Fruit fly (Drosophila melanogaster) whole organism, prepupa: ENCODE results near the gene CheA29a.

ENCODE experiments used
- Blimp-1 ChIP-seq: fragments of 200-800 bp; sonication (Bioruptor generic); optimal IDR thresholded peaks from 3 replicates; lab custom pipeline; 2017; ENCODE audit warnings: missing biosample characterization, missing genetic modification characterization, mild to moderate bottlenecking, moderate library complexity, missing genetic modification reagents
- CG10631 ChIP-seq: fragments of 200-800 bp; sonication (Bioruptor generic); optimal IDR thresholded peaks from 2 replicates; lab custom pipeline; 2016; ENCODE audit warnings: missing biosample characterization, missing genetic modification characterization
- CG11294 ChIP-seq: fragments of 200-800 bp; sonication (Bioruptor generic); IDR thresholded peaks from 2 replicates; pipeline ENCODE4 v1.3.6; 2022; ENCODE audit warnings: missing biosample characterization, missing genetic modification characterization
- CG11762 ChIP-seq: fragments of 200-800 bp; sonication (Bioruptor generic); optimal IDR thresholded peaks from 3 replicates; lab custom pipeline; 2016; ENCODE audit warnings: missing biosample characterization, missing genetic modification characterization; ENCODE audit not compliant: insufficient read depth
- CG15336 ChIP-seq: fragments of 200-800 bp; sonication (Bioruptor generic); IDR thresholded peaks from 2 replicates; pipeline ENCODE4 v1.3.6; 2022; ENCODE audit warnings: missing biosample characterization, missing genetic modification characterization
- CG1621 ChIP-seq: fragments of 200-800 bp; sonication (Bioruptor generic); optimal IDR thresholded peaks from 3 replicates; lab custom pipeline; 2018; ENCODE audit warnings: missing biosample characterization, mild to moderate bottlenecking, missing genetic modification characterization
- CG16779 ChIP-seq: fragments of 200-800 bp; sonication (Bioruptor generic); optimal IDR thresholded peaks from 3 replicates; lab custom pipeline; 2017; ENCODE audit warnings: missing biosample characterization, mild to moderate bottlenecking, missing genetic modification characterization
- CG31627 ChIP-seq: fragments of 200-800 bp; sonication (Bioruptor generic); optimal IDR thresholded peaks from 3 replicates; lab custom pipeline; 2016; ENCODE audit warnings: missing biosample characterization, missing genetic modification characterization
- CG32006 ChIP-seq: fragments of 200-800 bp; sonication (Bioruptor generic); optimal IDR thresholded peaks from 3 replicates; lab custom pipeline; 2017; ENCODE audit warnings: missing biosample characterization, mild to moderate bottlenecking, missing genetic modification characterization
- CG3919 ChIP-seq: fragments of 200-800 bp; sonication (Bioruptor generic); optimal IDR thresholded peaks from 3 replicates; lab custom pipeline; 2016; ENCODE audit warnings: missing biosample characterization, missing genetic modification characterization
- CG6163 ChIP-seq: fragments of 200-800 bp; sonication (Bioruptor generic); IDR thresholded peaks from 3 replicates; pipeline ENCODE4 v1.3.6; 2022; ENCODE audit warnings: missing biosample characterization, missing genetic modification characterization
- CG6792 ChIP-seq: fragments of 200-800 bp; sonication (Bioruptor generic); optimal IDR thresholded peaks from 3 replicates; lab custom pipeline; 2016; ENCODE audit warnings: missing biosample characterization, missing genetic modification characterization
- CG6808 ChIP-seq: fragments of 200-800 bp; sonication (Bioruptor generic); optimal IDR thresholded peaks from 3 replicates; lab custom pipeline; 2017; ENCODE audit warnings: missing biosample characterization, missing genetic modification characterization, mild to moderate bottlenecking, moderate library complexity, missing genetic modification reagents
- CG6854 ChIP-seq: fragments of 200-800 bp; sonication (Bioruptor generic); optimal IDR thresholded peaks from 2 replicates; lab custom pipeline; 2017; ENCODE audit warnings: missing biosample characterization, mild to moderate bottlenecking, missing genetic modification characterization
- CG8119 ChIP-seq: fragments of 200-800 bp; sonication (Bioruptor generic); IDR thresholded peaks from 3 replicates; pipeline ENCODE4 v1.3.6; 2022; ENCODE audit warnings: missing biosample characterization, missing genetic modification characterization
- CG8632 ChIP-seq: fragments of 200-800 bp; sonication (Bioruptor generic); optimal IDR thresholded peaks from 3 replicates; lab custom pipeline; 2016; ENCODE audit warnings: missing biosample characterization, missing genetic modification characterization
- Eip78C ChIP-seq: fragments of 200-800 bp; sonication (Bioruptor generic); peaks from one replicate; lab custom pipeline; 2016; ENCODE audit warnings: missing biosample characterization, missing genetic modification characterization
- Ets21C ChIP-seq: fragments of 200-800 bp; sonication (Bioruptor generic); optimal IDR thresholded peaks from 3 replicates; lab custom pipeline; 2016; ENCODE audit warnings: missing biosample characterization, missing genetic modification characterization
- Ets96B ChIP-seq: fragments of 200-800 bp; optimal IDR thresholded peaks from 2 replicates; lab custom pipeline; 2019; ENCODE audit warnings: missing biosample characterization, mild to moderate bottlenecking, missing genetic modification characterization, moderate library complexity
- Hr38 ChIP-seq: sonication (Bioruptor generic); optimal IDR thresholded peaks from 2 replicates; lab custom pipeline; 2016; ENCODE audit warnings: missing biosample characterization, missing genetic modification characterization
- Hr4 ChIP-seq: fragments of 200-800 bp; sonication (Bioruptor generic); optimal IDR thresholded peaks from 3 replicates; lab custom pipeline; 2016; ENCODE audit warnings: missing biosample characterization, missing genetic modification characterization
- Met ChIP-seq: fragments of 200-800 bp; sonication (Bioruptor generic); optimal IDR thresholded peaks from 3 replicates; lab custom pipeline; 2016; ENCODE audit warnings: missing biosample characterization, missing genetic modification characterization
- Smox ChIP-seq: fragments of 200-800 bp; sonication (Bioruptor generic); optimal IDR thresholded peaks from 3 replicates; lab custom pipeline; 2016; ENCODE audit warnings: missing biosample characterization, missing genetic modification characterization
- Sox14 ChIP-seq: fragments of 200-800 bp; sonication (Bioruptor generic); optimal IDR thresholded peaks from 3 replicates; lab custom pipeline; 2016; ENCODE audit warnings: missing biosample characterization, missing genetic modification characterization
- cyc ChIP-seq: fragments of 200-800 bp; sonication (Bioruptor generic); optimal IDR thresholded peaks from 3 replicates; lab custom pipeline; 2016; ENCODE audit warnings: missing biosample characterization, missing genetic modification characterization
- dac ChIP-seq: fragments of 200-800 bp; sonication (Bioruptor generic); optimal IDR thresholded peaks from 2 replicates; lab custom pipeline; 2017; ENCODE audit warnings: missing biosample characterization, mild to moderate bottlenecking, missing genetic modification characterization
- dsx ChIP-seq: fragments of 200-800 bp; optimal IDR thresholded peaks from 3 replicates; lab custom pipeline; 2019; ENCODE audit warnings: missing biosample characterization, mild to moderate bottlenecking, missing genetic modification characterization, moderate library complexity; ENCODE audit not compliant: poor library complexity, severe bottlenecking
- esn ChIP-seq: fragments of 200-800 bp; sonication (Bioruptor generic); optimal IDR thresholded peaks from 2 replicates; lab custom pipeline; 2016; ENCODE audit warnings: missing biosample characterization, mild to moderate bottlenecking, missing genetic modification characterization, moderate library complexity
- fd85E ChIP-seq: fragments of 200-800 bp; sonication (Bioruptor generic); optimal IDR thresholded peaks from 3 replicates; lab custom pipeline; 2016; ENCODE audit warnings: missing biosample characterization, missing genetic modification characterization
- fkh ChIP-seq: fragments of 200-800 bp; sonication (Bioruptor generic); optimal IDR thresholded peaks from 3 replicates; lab custom pipeline; 2017; ENCODE audit warnings: missing biosample characterization, mild to moderate bottlenecking, missing genetic modification characterization, moderate library complexity
- lz ChIP-seq: fragments of 200-800 bp; sonication (Bioruptor generic); optimal IDR thresholded peaks from 3 replicates; lab custom pipeline; 2016; ENCODE audit warnings: missing biosample characterization, missing genetic modification characterization
- pdm3 ChIP-seq: fragments of 200-800 bp; sonication (Bioruptor generic); optimal IDR thresholded peaks from 3 replicates; lab custom pipeline; 2016; ENCODE audit warnings: missing biosample characterization, missing genetic modification characterization
- salr ChIP-seq, 2 experiments: fragments of 200-800 bp; sonication (Bioruptor generic); optimal IDR thresholded peaks; 3 replicates each; lab custom pipeline; 2016 to 2018; ENCODE audit warnings: missing biosample characterization in 2 of 2, missing genetic modification characterization in 2 of 2, mild to moderate bottlenecking in 1 of 2
- ss ChIP-seq, 2 experiments: fragments of 200-800 bp; sonication (Bioruptor generic); optimal IDR thresholded peaks; 2 replicates in 1 of 2; 3 replicates in 1 of 2; lab custom pipeline; 2017 to 2018; ENCODE audit warnings: mild to moderate bottlenecking in 2 of 2, missing biosample characterization in 2 of 2, missing genetic modification characterization in 2 of 2, moderate library complexity in 1 of 2
- svp ChIP-seq: fragments of 200-800 bp; sonication (Bioruptor generic); peaks from one replicate; lab custom pipeline; 2016; ENCODE audit warnings: missing biosample characterization, missing genetic modification characterization

Gene CheA29a

dm6 chr2L:8517256-8517694 lies 40.1 kb downstream of the CheA29a start, which contains the start of the genes mRpL51 and Uba4 (continued):
- TF ChIP-seq svp (GFP tag; lab: Kevin White, UChicago) (no peak), CG32006 (GFP tag; lab: Kevin White, UChicago) (no peak), CG10631 (GFP tag; lab: Kevin White, UChicago) (peak; percentile 41), CG16779 (tag; lab: Kevin White, UChicago) (no peak), CG15336 (no peak), Eip78C (peak; percentile 74), dac (GFP tag; lab: Kevin White, UChicago) (no peak), Smox (no peak), cyc (GFP tag; lab: Kevin White, UChicago) (peak; percentile 19), CG31627 (GFP tag; lab: Kevin White, UChicago) (peak; percentile 55), pdm3 (GFP tag; lab: Kevin White, UChicago) (no peak), Ets96B (peak; percentile 19), CG8632 (GFP tag; lab: Kevin White, UChicago) (no peak), Met (GFP tag; lab: Kevin White, UChicago) (no peak), fkh (no peak)

- no peak for TF ChIP-seq CG11294 (GFP tag; lab: Robert Waterston, UW)
- TF ChIP-seq CG3919 (GFP tag; lab: Kevin White, UChicago), result no peak
- no peak for TF ChIP-seq Smox
- no peak for TF ChIP-seq esn (GFP tag; lab: Kevin White, UChicago)
- TF ChIP-seq dac (GFP tag; lab: Kevin White, UChicago), result no peak
- TF ChIP-seq CG6808 (GFP tag; lab: Kevin White, UChicago), result no peak
- TF ChIP-seq CG6792 (GFP tag; lab: Kevin White, UChicago), result no peak
- TF ChIP-seq Blimp-1 (GFP tag; lab: Kevin White, UChicago), result no peak
- TF ChIP-seq ss (GFP tag; optimal IDR thresholded peaks at IDR 0.05; lab: Kevin White, UChicago), result no peak
These were observed 42.2 kb downstream of the CheA29a start, which contains the start of gene Sgp for dm6 chr2L:8519390-8519789. TSS of gene Sgp (plus strand) at chr2L:8519690.

- TF ChIP-seq Hr38 (no peak), lz (GFP tag; lab: Kevin White, UChicago) (no peak), CG11762 (GFP tag; lab: Kevin White, UChicago) (no peak), Blimp-1 (GFP tag; lab: Kevin White, UChicago) (no peak), CG1621 (tag; lab: Kevin White, UChicago) (peak; percentile 22), dsx (GFP tag; lab: Kevin White, UChicago) (no peak), Hr4 (GFP tag; lab: Kevin White, UChicago) (peak; percentile 6), CG15336 (peak; percentile 51), CG8119 (GFP tag; lab: Robert Waterston, UW) (no peak), dac (GFP tag; lab: Kevin White, UChicago) (no peak), CG6854 (peak; percentile 12), Eip78C (peak; percentile 55), CG32006 (GFP tag; lab: Kevin White, UChicago) (no peak), esn (GFP tag; lab: Kevin White, UChicago) (peak; percentile 26), CG6163 (GFP tag; lab: Robert Waterston, UW) (peak; percentile 41; the same call in 1 of the 3 replicates), Sox14 (peak; percentile 16), fd85E (no peak), CG10631 (GFP tag; lab: Kevin White, UChicago) (no peak), salr (GFP tag; optimal IDR thresholded peaks at IDR 0.05; lab: Kevin White, UChicago) (no peak), svp (GFP tag; lab: Kevin White, UChicago) (peak; percentile 86)
These were observed 44.7 kb downstream of the CheA29a start, which contains the start of gene Acer for dm6 chr2L:8521724-8522309. TSS of gene Acer (plus strand) at chr2L:8521933.

dm6 chr2L:8522781-8523180 lies 45.6 kb downstream of the CheA29a start:
- no peak for TF ChIP-seq Ets21C (GFP tag; lab: Kevin White, UChicago)
- peak; percentile 94 for TF ChIP-seq svp (GFP tag; lab: Kevin White, UChicago)
- TF ChIP-seq, all 60 proteins: peak for 1
